Fruit fly (Drosophila melanogaster): ENCODE results near the gene Marf.
A peak's percentile ranks its signal among the peaks of the same experiment; 100 is the strongest.

Gene Marf

DNA sequence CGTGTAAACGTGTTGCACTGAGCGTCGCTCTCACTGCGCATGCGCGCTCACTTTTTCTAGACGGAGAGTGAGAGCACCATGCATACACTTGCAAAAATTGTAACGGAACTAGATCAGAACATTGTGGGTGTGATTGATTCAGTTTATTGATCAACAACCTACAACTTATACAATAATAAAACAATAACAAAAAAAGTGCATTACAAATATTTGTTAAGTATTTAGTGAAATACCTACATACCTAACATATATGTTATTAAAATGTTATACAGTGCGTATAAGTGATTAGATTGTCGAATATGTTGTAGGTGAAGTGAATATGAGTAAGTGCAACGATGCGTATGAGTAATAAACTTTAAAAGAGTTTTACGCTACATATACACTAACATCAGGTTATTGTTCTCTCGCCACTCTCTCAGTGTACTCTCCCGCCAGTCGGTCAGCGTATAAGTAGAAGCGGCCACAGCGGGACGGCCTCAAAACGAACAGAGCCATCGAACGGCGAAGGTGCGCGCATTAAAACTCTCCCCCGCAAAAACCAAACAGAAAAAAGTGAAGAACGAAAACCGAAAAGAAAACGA lies 35.3 kb upstream of the Marf start, which contains the start of gene CG42240 (continued):
- TF ChIP-seq ewg (GFP tag; optimal IDR thresholded peaks at IDR 0.05) = peak; percentile 92
- TF ChIP-seq sqz (GFP tag; optimal IDR thresholded peaks at IDR 0.05) = peak; percentile 87
- peak; percentile 86 for TF ChIP-seq pum (GFP tag; optimal IDR thresholded peaks at IDR 0.05)
- TF ChIP-seq Meics (GFP tag; optimal IDR thresholded peaks at IDR 0.05) = peak; percentile 91
- TF ChIP-seq CG16815 (GFP tag; optimal IDR thresholded peaks at IDR 0.05) = peak; percentile 70
- TF ChIP-seq Dip2 (GFP tag; IDR thresholded peaks at IDR 0.05) = no peak
- no peak for TF ChIP-seq D (optimal IDR thresholded peaks at IDR 0.05)
- TF ChIP-seq D (GFP tag; optimal IDR thresholded peaks at IDR 0.05) = peak; percentile 94
- TF ChIP-seq CG31365 (tag; optimal IDR thresholded peaks at IDR 0.05) = peak; percentile 45
- TF ChIP-seq lab (GFP tag; optimal IDR thresholded peaks at IDR 0.05) = peak; percentile 89
- no peak for TF ChIP-seq nau (GFP tag; optimal IDR thresholded peaks at IDR 0.05)
- peak; percentile 16 for TF ChIP-seq MTF-1 (GFP tag; optimal IDR thresholded peaks at IDR 0.05; ENCODE audit: borderline replicate concordance)
- TF ChIP-seq CG12942 (GFP tag; optimal IDR thresholded peaks at IDR 0.05) = peak; percentile 81
- 0 out of 3 replicates have a peak, but pooled peaks have one; percentile 10 for TF ChIP-seq gce (GFP tag; IDR thresholded peaks at IDR 0.05)
- peak; percentile 54 for TF ChIP-seq CG11398 (GFP tag; optimal IDR thresholded peaks at IDR 0.05)
- TF ChIP-seq chm (GFP tag; IDR thresholded peaks at IDR 0.05) = 0 out of 2 replicates have a peak, but pooled peaks have one; percentile 24
- 0 out of 3 replicates have a peak, but pooled peaks have one; percentile 48 for TF ChIP-seq ken (GFP tag; IDR thresholded peaks at IDR 0.05)
- peak in 1 of 3 experiments; percentile 69 for TF ChIP-seq Stat92E (GFP tag; optimal IDR thresholded peaks at IDR 0.05)
- peak; percentile 77 for TF ChIP-seq CHES-1-like (GFP tag; optimal IDR thresholded peaks at IDR 0.05)
- TF ChIP-seq Dip3 (GFP tag; optimal IDR thresholded peaks at IDR 0.05) = peak; percentile 29
- peak; percentile 19; the same call in 1 of the 2 replicates for TF ChIP-seq Taf1 (GFP tag; IDR thresholded peaks at IDR 0.05)
- peak; percentile 97 for TF ChIP-seq Sox100B (GFP tag; optimal IDR thresholded peaks at IDR 0.05)
- peak; percentile 88 for TF ChIP-seq CG13775 (GFP tag; optimal IDR thresholded peaks at IDR 0.05)
- TF ChIP-seq CG13123 (GFP tag; optimal IDR thresholded peaks at IDR 0.05) = peak; percentile 55
- no peak for TF ChIP-seq CG2199 (GFP tag; IDR thresholded peaks at IDR 0.05)
- TF ChIP-seq Ptx1 (GFP tag; IDR thresholded peaks at IDR 0.05) = peak; percentile 88
- peak; percentile 59 for TF ChIP-seq en (GFP tag; optimal IDR thresholded peaks at IDR 0.05)
- peak; percentile 88 for TF ChIP-seq CG17359 (tag; optimal IDR thresholded peaks at IDR 0.05)
- TF ChIP-seq CG3281 (GFP tag; optimal IDR thresholded peaks at IDR 0.05) = peak; percentile 93
- TF ChIP-seq Deaf1 (tag; optimal IDR thresholded peaks at IDR 0.05) = peak; percentile 75
- TF ChIP-seq Jarid2 (GFP tag; optimal IDR thresholded peaks at IDR 0.05) = peak; percentile 76
- no peak for TF ChIP-seq CG4282 (GFP tag; optimal IDR thresholded peaks at IDR 0.05)
- peak; percentile 94 for TF ChIP-seq CG11504 (tag; optimal IDR thresholded peaks at IDR 0.05)
- peak; percentile 78 for TF ChIP-seq Nf-YB (GFP tag; optimal IDR thresholded peaks at IDR 0.05)
- TF ChIP-seq pita (GFP tag; optimal IDR thresholded peaks at IDR 0.05) = no peak
- peak; percentile 60; the same call in 2 of the 3 replicates for TF ChIP-seq CG11560 (tag; IDR thresholded peaks at IDR 0.05)
- peak; percentile 42 for TF ChIP-seq NC2α (GFP tag; optimal IDR thresholded peaks at IDR 0.05)
- TF ChIP-seq z (GFP tag; IDR thresholded peaks at IDR 0.05) = no peak
- no peak for TF ChIP-seq yki (optimal IDR thresholded peaks at IDR 0.05)
- TF ChIP-seq NfI (GFP tag; optimal IDR thresholded peaks at IDR 0.05) = peak; percentile 88
- no peak for TF ChIP-seq Optix (GFP tag; IDR thresholded peaks at IDR 0.05)
- peak; percentile 79 for TF ChIP-seq sisA (GFP tag; IDR thresholded peaks at IDR 0.05)
- peak; percentile 65; the same call in 1 of the 2 replicates for TF ChIP-seq Awh (GFP tag; IDR thresholded peaks at IDR 0.05)
- peak; percentile 46 for TF ChIP-seq zfh2 (GFP tag; optimal IDR thresholded peaks at IDR 0.05)
- peak; percentile 75 for TF ChIP-seq CG15514 (GFP tag; optimal IDR thresholded peaks at IDR 0.05)
- TF ChIP-seq sna (GFP tag; IDR thresholded peaks at IDR 0.05; ENCODE audit: partially characterized antibody) = no peak
- TF ChIP-seq tx (GFP tag; optimal IDR thresholded peaks at IDR 0.05) = peak; percentile 56
- no peak for TF ChIP-seq Doc2 (GFP tag; IDR thresholded peaks at IDR 0.05)
- peak; percentile 91 for TF ChIP-seq CG9727 (GFP tag; optimal IDR thresholded peaks at IDR 0.05)
- TF ChIP-seq HHEX (GFP tag; optimal IDR thresholded peaks at IDR 0.05) = peak; percentile 91

Data from whole organism, embryonic.